Fruit fly (Drosophila melanogaster): ENCODE data around the gene FASN2.

- TF ChIP-seq CG8478 (optimal IDR thresholded peaks at IDR 0.05) (no peak), CTCF (optimal IDR thresholded peaks at IDR 0.05) (no peak)
Measured at dm6 chr2L:3055710-3056447, 12.1 kb downstream of the FASN2 start.

All from S2 (cell line).